Worm (Caenorhabditis elegans): ENCODE results near the gene C17C3.3.

DNA sequence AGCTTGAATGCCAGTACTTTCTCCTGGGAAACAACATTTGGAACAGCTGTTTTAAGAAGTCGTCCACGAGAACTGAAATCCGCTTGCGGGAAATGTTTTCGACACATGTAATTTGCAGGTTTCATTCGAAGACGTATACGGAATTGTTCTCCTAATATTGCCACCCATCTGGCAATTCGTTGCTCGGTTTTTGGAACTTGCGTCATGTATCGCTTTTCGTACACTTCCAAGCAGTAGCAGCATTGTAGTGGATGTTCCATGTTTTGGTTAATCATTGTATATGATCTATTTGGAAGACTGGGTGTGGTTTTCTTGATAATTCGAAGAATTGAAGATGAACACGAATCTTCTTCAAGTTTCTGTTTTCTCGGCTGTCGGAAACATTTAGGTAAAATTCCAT lies 26.3 kb downstream of the C17C3.3 start:
- no peak for TF ChIP-seq nhr-28 (tag; optimal IDR thresholded peaks at IDR 0.05)
- TF ChIP-seq lin-13 (tag; optimal IDR thresholded peaks at IDR 0.05): no peak
- no peak for TF ChIP-seq unc-39 (tag; optimal IDR thresholded peaks at IDR 0.05)
- TF ChIP-seq nhr-12 (tag; optimal IDR thresholded peaks at IDR 0.05): no peak
- TF ChIP-seq elt-3 (tag; optimal IDR thresholded peaks at IDR 0.05): no peak
